Worm (Caenorhabditis elegans) whole organism, L1 larva: ENCODE data around the gene sdhd-1.

Experiments
- C04F5.9 ChIP-seq: sonication (generic microtip); optimal IDR thresholded peaks from 2 replicates; lab custom pipeline; 2016; ENCODE audit warnings: missing genetic modification characterization, missing compliant biosample characterization
- C16A3.4 ChIP-seq: fragments of 150-350 bp; optimal IDR thresholded peaks from 2 replicates; lab custom pipeline; 2014; ENCODE audit warnings: missing biosample characterization, missing genetic modification characterization
- F16B12.6 ChIP-seq: fragments of 150-350 bp; optimal IDR thresholded peaks from 2 replicates; lab custom pipeline; 2014; ENCODE audit warnings: missing biosample characterization, missing genetic modification characterization
- Y116A8C.19 ChIP-seq: sonication (generic microtip); optimal IDR thresholded peaks from 2 replicates; lab custom pipeline; 2016; ENCODE audit warnings: missing compliant biosample characterization, missing genetic modification characterization, borderline replicate concordance
- aha-1 ChIP-seq: fragments of 150-350 bp; optimal IDR thresholded peaks from 2 replicates; lab custom pipeline; 2014; ENCODE audit warnings: missing biosample characterization, missing genetic modification characterization
- alr-1 ChIP-seq: fragments of 200-800 bp; sonication (Bioruptor generic); optimal IDR thresholded peaks from 2 replicates; lab custom pipeline; 2018; ENCODE audit warnings: borderline replicate concordance, mild to moderate bottlenecking, missing genetic modification characterization, missing compliant biosample characterization
- ceh-63 ChIP-seq: fragments of 200-800 bp; sonication (Bioruptor generic); optimal IDR thresholded peaks from 2 replicates; lab custom pipeline; 2018; ENCODE audit warnings: mild to moderate bottlenecking, missing genetic modification characterization, missing compliant biosample characterization
- ceh-8 ChIP-seq: fragments of 200-800 bp; sonication (Bioruptor generic); optimal IDR thresholded peaks from 2 replicates; lab custom pipeline; 2018; ENCODE audit warnings: mild to moderate bottlenecking, missing genetic modification characterization, moderate library complexity, missing compliant biosample characterization
- ceh-88 ChIP-seq: fragments of 200-800 bp; sonication (Bioruptor generic); IDR thresholded peaks from 2 replicates; pipeline ENCODE4 v1.3.6; 2022; ENCODE audit warnings: missing genetic modification characterization, missing compliant biosample characterization
- ceh-90 ChIP-seq: sonication (generic microtip); optimal IDR thresholded peaks from 2 replicates; lab custom pipeline; 2016; ENCODE audit warnings: missing genetic modification characterization, missing compliant biosample characterization
- efl-1 ChIP-seq, 4 experiments: fragments of 150-350 bp; optimal IDR thresholded peaks in 3 of 4; peaks in 1 of 4; 1 replicate in 1 of 4; 2 replicates in 3 of 4; lab custom pipeline; 2014; ENCODE audit warnings: missing biosample characterization in 2 of 4, missing genetic modification characterization in 2 of 4, missing genetic modification reagents in 2 of 4
- efl-3 ChIP-seq: fragments of 200-800 bp; sonication (Bioruptor generic); optimal IDR thresholded peaks from 2 replicates; lab custom pipeline; 2018; ENCODE audit warnings: mild to moderate bottlenecking, missing genetic modification characterization, missing compliant biosample characterization
- egl-13 ChIP-seq: sonication (generic microtip); optimal IDR thresholded peaks from 2 replicates; lab custom pipeline; 2016; ENCODE audit warnings: missing genotype, missing genetic modification reagents, missing genetic modification characterization, missing compliant biosample characterization
- egl-27 ChIP-seq, 2 experiments: fragments of 150-350 bp in 1 of 2; sonication (generic microtip); optimal IDR thresholded peaks; 3 replicates each; lab custom pipeline; 2017 to 2018; ENCODE audit warnings: missing biosample characterization in 2 of 2, missing genetic modification characterization in 2 of 2, missing genetic modification reagents in 2 of 2
- elt-2 ChIP-seq: sonication (generic microtip); optimal IDR thresholded peaks from 2 replicates; lab custom pipeline; 2016; ENCODE audit warnings: missing genetic modification characterization, mild to moderate bottlenecking, inconsistent platforms, missing compliant biosample characterization, missing genetic modification reagents
- elt-3 ChIP-seq, 6 experiments: fragments of 150-350 bp in 1 of 6; sonication (generic microtip); optimal IDR thresholded peaks; 2 replicates each; lab custom pipeline; 2017 to 2018; ENCODE audit warnings: missing biosample characterization in 6 of 6, missing genetic modification characterization in 6 of 6, inconsistent platforms in 1 of 6
- ets-5 ChIP-seq: fragments of 200-800 bp; sonication (Bioruptor generic); IDR thresholded peaks from 2 replicates; pipeline ENCODE4 v1.3.6; 2022; ENCODE audit warnings: missing genetic modification characterization, missing compliant biosample characterization
- fkh-10 ChIP-seq: sonication (generic microtip); optimal IDR thresholded peaks from 2 replicates; lab custom pipeline; 2017; ENCODE audit warnings: missing biosample characterization, missing genetic modification reagents, missing genetic modification characterization
- fkh-4 ChIP-seq: sonication (generic microtip); optimal IDR thresholded peaks from 2 replicates; lab custom pipeline; 2016; ENCODE audit warnings: missing compliant biosample characterization, missing genetic modification characterization, borderline replicate concordance
- fkh-8 ChIP-seq: sonication (generic microtip); optimal IDR thresholded peaks from 2 replicates; lab custom pipeline; 2016; ENCODE audit warnings: mild to moderate bottlenecking, missing genetic modification characterization, missing compliant biosample characterization
- fos-1 ChIP-seq: fragments of 150-350 bp; optimal IDR thresholded peaks from 2 replicates; lab custom pipeline; 2014; ENCODE audit warnings: missing biosample characterization, missing genetic modification characterization
- grh-1 ChIP-seq: fragments of 200-800 bp; sonication (Bioruptor generic); IDR thresholded peaks from 2 replicates; pipeline ENCODE4 v1.3.6; 2022; ENCODE audit warnings: missing genetic modification reagents, missing genetic modification characterization, missing compliant biosample characterization
- hlh-4 ChIP-seq: sonication (generic microtip); optimal IDR thresholded peaks from 2 replicates; lab custom pipeline; 2016; ENCODE audit warnings: mild to moderate bottlenecking, missing genetic modification characterization, missing compliant biosample characterization
- hpl-2 ChIP-seq: fragments of 150-350 bp; optimal IDR thresholded peaks from 2 replicates; lab custom pipeline; 2014; ENCODE audit warnings: missing biosample characterization, missing genetic modification reagents, missing genetic modification characterization
- irx-1 ChIP-seq: sonication (generic microtip); optimal IDR thresholded peaks from 2 replicates; lab custom pipeline; 2016; ENCODE audit warnings: missing genetic modification characterization, missing compliant biosample characterization
- isw-1 ChIP-seq: fragments of 200-800 bp; sonication (Bioruptor generic); IDR thresholded peaks from 2 replicates; pipeline ENCODE4 v1.3.6; 2022; ENCODE audit warnings: missing genetic modification characterization, missing compliant biosample characterization
- lin-13 ChIP-seq: fragments of 150-350 bp; optimal IDR thresholded peaks from 2 replicates; lab custom pipeline; 2014; ENCODE audit warnings: missing biosample characterization, missing genetic modification reagents, missing genetic modification characterization
- lin-14 ChIP-seq: fragments of 200-800 bp; sonication (Bioruptor generic); optimal IDR thresholded peaks from 2 replicates; lab custom pipeline; 2018; ENCODE audit warnings: mild to moderate bottlenecking, missing genetic modification characterization, moderate library complexity, missing compliant biosample characterization
- lin-15B ChIP-seq: fragments of 150-350 bp; sonication (generic microtip); optimal IDR thresholded peaks from 3 replicates; lab custom pipeline; 2014; ENCODE audit warnings: missing biosample characterization, missing genetic modification characterization
- lir-3 ChIP-seq: sonication (generic microtip); optimal IDR thresholded peaks from 2 replicates; lab custom pipeline; 2016; ENCODE audit warnings: mild to moderate bottlenecking, missing genetic modification characterization, moderate library complexity, missing compliant biosample characterization; ENCODE audit not compliant: poor library complexity
- mab-9 ChIP-seq: fragments of 200-800 bp; sonication (Bioruptor generic); IDR thresholded peaks from 2 replicates; pipeline ENCODE4 v1.3.6; 2022; ENCODE audit warnings: missing genetic modification reagents, missing genetic modification characterization, missing compliant biosample characterization
- nhr-12 ChIP-seq: sonication (generic microtip); optimal IDR thresholded peaks from 2 replicates; lab custom pipeline; 2017; ENCODE audit warnings: missing biosample characterization, missing genetic modification characterization
- nhr-20 ChIP-seq: sonication (generic microtip); optimal IDR thresholded peaks from 2 replicates; lab custom pipeline; 2016; ENCODE audit warnings: mild to moderate bottlenecking, missing genetic modification characterization, missing compliant biosample characterization
- nhr-237 ChIP-seq: fragments of 150-350 bp; optimal IDR thresholded peaks from 2 replicates; lab custom pipeline; 2014; ENCODE audit warnings: missing biosample characterization, missing genetic modification characterization
- nhr-28 ChIP-seq: fragments of 150-350 bp; optimal IDR thresholded peaks from 2 replicates; lab custom pipeline; 2014; ENCODE audit warnings: missing biosample characterization, missing genetic modification characterization
- nhr-71 ChIP-seq: sonication (generic microtip); optimal IDR thresholded peaks from 2 replicates; lab custom pipeline; 2016; ENCODE audit warnings: mild to moderate bottlenecking, missing genetic modification characterization, moderate library complexity, missing compliant biosample characterization
- nhr-85 ChIP-seq: sonication (generic microtip); peaks from one replicate; lab custom pipeline; 2016; ENCODE audit warnings: missing genetic modification characterization, inconsistent platforms, missing compliant biosample characterization
- nhr-90 ChIP-seq: sonication (generic microtip); optimal IDR thresholded peaks from 2 replicates; lab custom pipeline; 2016; ENCODE audit warnings: mild to moderate bottlenecking, missing genetic modification characterization, missing compliant biosample characterization; ENCODE audit not compliant: poor library complexity
- pax-3 ChIP-seq: fragments of 200-800 bp; sonication (Bioruptor generic); optimal IDR thresholded peaks from 2 replicates; lab custom pipeline; 2018; ENCODE audit warnings: mild to moderate bottlenecking, missing genetic modification characterization, moderate library complexity, missing compliant biosample characterization
- pqm-1 ChIP-seq: sonication (generic microtip); optimal IDR thresholded peaks from 3 replicates; lab custom pipeline; 2017; ENCODE audit warnings: missing biosample characterization, missing genetic modification characterization
- sptf-1 ChIP-seq: fragments of 150-350 bp; optimal IDR thresholded peaks from 2 replicates; lab custom pipeline; 2014; ENCODE audit warnings: missing biosample characterization, missing genetic modification characterization
- sup-37 ChIP-seq: fragments of 200-800 bp; sonication (Bioruptor generic); optimal IDR thresholded peaks from 2 replicates; lab custom pipeline; 2018; ENCODE audit warnings: mild to moderate bottlenecking, missing genetic modification characterization, missing compliant biosample characterization
- swsn-7 ChIP-seq: sonication (generic microtip); optimal IDR thresholded peaks from 2 replicates; lab custom pipeline; 2016; ENCODE audit warnings: missing genetic modification characterization, missing compliant biosample characterization
- tlp-1 ChIP-seq: fragments of 150-350 bp; optimal IDR thresholded peaks from 2 replicates; lab custom pipeline; 2014; ENCODE audit warnings: missing biosample characterization, missing genetic modification characterization
- unc-130 ChIP-seq: fragments of 150-350 bp; optimal IDR thresholded peaks from 2 replicates; lab custom pipeline; 2017; ENCODE audit warnings: missing biosample characterization, missing genetic modification characterization, inconsistent platforms
- unc-30 ChIP-seq: sonication (generic microtip); optimal IDR thresholded peaks from 2 replicates; lab custom pipeline; 2017; ENCODE audit warnings: missing biosample characterization, missing genetic modification characterization
- unc-62 ChIP-seq: fragments of 150-350 bp; optimal IDR thresholded peaks from 2 replicates; lab custom pipeline; 2014; ENCODE audit warnings: missing biosample characterization, missing genetic modification reagents, missing genetic modification characterization
- unc-86 ChIP-seq: sonication (generic microtip); optimal IDR thresholded peaks from 2 replicates; lab custom pipeline; 2016; ENCODE audit warnings: missing genetic modification characterization, missing compliant biosample characterization
- vab-15 ChIP-seq: sonication (generic microtip); optimal IDR thresholded peaks from 2 replicates; lab custom pipeline; 2017; ENCODE audit warnings: missing genotype, mild to moderate bottlenecking, missing genetic modification characterization, missing compliant biosample characterization
- zag-1 ChIP-seq: fragments of 150-350 bp; optimal IDR thresholded peaks from 2 replicates; lab custom pipeline; 2014; ENCODE audit warnings: missing biosample characterization, missing genetic modification characterization
- zip-4 ChIP-seq: fragments of 200-800 bp; sonication (Bioruptor generic); optimal IDR thresholded peaks from 2 replicates; lab custom pipeline; 2018; ENCODE audit warnings: mild to moderate bottlenecking, missing genetic modification characterization, moderate library complexity, missing compliant biosample characterization
- ztf-4 ChIP-seq: fragments of 150-350 bp; optimal IDR thresholded peaks from 2 replicates; lab custom pipeline; 2014; ENCODE audit warnings: missing biosample characterization, missing genetic modification characterization

The sdhd-1 gene

ce11 chrII:11042878-11043331 is 6.8 kb downstream of the sdhd-1 start:
- TF ChIP-seq nhr-90 (tag; lab: Kevin White, UChicago) = peak; percentile 22
- TF ChIP-seq unc-86 (tag; lab: Kevin White, UChicago) = peak; percentile 75
- no peak for TF ChIP-seq sptf-1 (tag; lab: Kevin White, UChicago)
- no peak for TF ChIP-seq alr-1 (tag; lab: Kevin White, UChicago)
- TF ChIP-seq irx-1 = peak; percentile 25
- no peak for TF ChIP-seq ceh-88 (GFP tag; lab: Robert Waterston, UW)
- TF ChIP-seq nhr-85 = peak; percentile 52
- peak; percentile 51 for TF ChIP-seq C16A3.4
- peak; percentile 36 for TF ChIP-seq F16B12.6 (tag; lab: Kevin White, UChicago)
- TF ChIP-seq zag-1 (tag; lab: Kevin White, UChicago) = no peak
- no peak for TF ChIP-seq grh-1 (GFP tag; lab: Robert Waterston, UW)
- TF ChIP-seq lin-13 (GFP tag; lab: Kevin White, UChicago) = no peak
- no peak for TF ChIP-seq nhr-12
- TF ChIP-seq nhr-237 (tag; lab: Kevin White, UChicago) = no peak
- TF ChIP-seq lir-3 (tag; lab: Kevin White, UChicago) = peak; percentile 43
- TF ChIP-seq fkh-4 (tag; lab: Kevin White, UChicago) = no peak
- peak; percentile 30; the same call in 1 of the 2 replicates for TF ChIP-seq isw-1 (GFP tag; lab: Robert Waterston, UW)
- TF ChIP-seq efl-3 (GFP tag; lab: Kevin White, UChicago) = no peak
- TF ChIP-seq lin-14 = peak; percentile 95
- TF ChIP-seq unc-30 (tag; lab: Kevin White, UChicago) = no peak
- TF ChIP-seq swsn-7 (tag; lab: Kevin White, UChicago) = peak; percentile 67
- TF ChIP-seq ceh-8 (GFP tag; lab: Kevin White, UChicago) = peak; percentile 65
- TF ChIP-seq fkh-10 (GFP tag; lab: Kevin White, UChicago) = peak; percentile 60
- TF ChIP-seq ztf-4 = no peak
- TF ChIP-seq sup-37 = no peak
- TF ChIP-seq nhr-71 (tag; lab: Kevin White, UChicago) = peak; percentile 78
- no peak for TF ChIP-seq Y116A8C.19 (tag; lab: Kevin White, UChicago)
- 0 out of 2 replicates have a peak, but pooled peaks have one; percentile 50 for TF ChIP-seq mab-9 (GFP tag; lab: Robert Waterston, UW)
- TF ChIP-seq elt-3 (tag; optimal IDR thresholded peaks at IDR 0.05; lab: Kevin White, UChicago) = no peak
- TF ChIP-seq zip-4 (GFP tag; lab: Kevin White, UChicago) = peak; percentile 4
- no peak for TF ChIP-seq hlh-4 (tag; lab: Kevin White, UChicago)
- TF ChIP-seq pax-3 (tag; lab: Kevin White, UChicago) = peak; percentile 1
- TF ChIP-seq efl-1 (optimal IDR thresholded peaks at IDR 0.05; lab: Kevin White, UChicago) = peak; percentile 57 to 60
- peak; percentile 35 to 94 for TF ChIP-seq efl-1 (GFP tag; optimal IDR thresholded peaks at IDR 0.05 in 1 of 2; lab: Kevin White, UChicago)
- no peak for TF ChIP-seq vab-15 (tag; lab: Kevin White, UChicago)
- no peak for TF ChIP-seq tlp-1 (tag; lab: Kevin White, UChicago)
- no peak for TF ChIP-seq fos-1 (tag; lab: Kevin White, UChicago)
- no peak for TF ChIP-seq C04F5.9 (tag; lab: Kevin White, UChicago)
- TF ChIP-seq unc-62 = no peak
- TF ChIP-seq aha-1 = no peak
- peak; percentile 86 for TF ChIP-seq fkh-8 (tag; lab: Kevin White, UChicago)
- TF ChIP-seq ceh-90 = no peak
- TF ChIP-seq lin-15B = no peak
- TF ChIP-seq egl-13 (tag; lab: Kevin White, UChicago) = peak; percentile 54
- TF ChIP-seq egl-27 (tag; optimal IDR thresholded peaks at IDR 0.05; lab: Kevin White, UChicago) = peak; percentile 0 to 30
- TF ChIP-seq ets-5 (GFP tag; lab: Robert Waterston, UW) = no peak
- no peak for TF ChIP-seq nhr-28 (tag; lab: Kevin White, UChicago)
- peak; percentile 45 for TF ChIP-seq unc-130 (tag; lab: Kevin White, UChicago)
- no peak for TF ChIP-seq pqm-1 (tag; lab: Kevin White, UChicago)
- peak; percentile 6 for TF ChIP-seq hpl-2 (GFP tag; lab: Kevin White, UChicago)
- peak; percentile 26 for TF ChIP-seq elt-2 (tag; lab: Kevin White, UChicago)
- no peak for TF ChIP-seq ceh-63 (GFP tag; lab: Kevin White, UChicago)
- TF ChIP-seq nhr-20 = peak; percentile 68
